Worm (Caenorhabditis elegans): Measurements from ENCODE around the gene Y6G8.6.

DNA sequence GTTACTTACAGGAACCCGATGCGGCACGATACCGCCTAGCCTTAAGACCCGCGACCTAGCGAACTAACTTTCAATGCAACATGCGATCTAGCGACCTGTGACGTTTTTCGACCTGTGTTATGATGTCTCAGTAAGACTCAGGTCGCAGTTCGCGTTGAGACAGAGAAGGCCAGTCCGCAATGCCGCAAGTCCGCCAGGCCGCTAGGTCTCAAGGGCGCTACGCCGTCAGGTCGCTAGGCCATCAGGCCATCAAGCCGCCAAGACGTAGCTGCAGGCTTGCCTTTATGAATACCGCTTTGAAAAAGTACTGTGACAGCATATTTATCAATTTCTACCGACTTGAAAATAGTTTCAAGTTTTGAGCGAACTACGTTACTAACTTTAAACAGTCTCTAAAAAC lies 21.0 kb downstream of the Y6G8.6 start:
- TF ChIP-seq F44E2.7 (GFP tag; IDR thresholded peaks at IDR 0.05) (no peak), mdl-1 (tag; optimal IDR thresholded peaks at IDR 0.05) (no peak), nhr-77 (tag; optimal IDR thresholded peaks at IDR 0.05) (no peak)

Data from whole organism, L4 larva.